Worm (Caenorhabditis elegans): ENCODE results near the gene cox-6B.
A peak's percentile ranks its signal among the peaks of the same experiment; 100 is the strongest.

cox-6B gene

ce11 chrIII:2805084-2805483 lies 105.6 kb downstream of the cox-6B start, which contains the start of gene Y71H2AM.3 (continued):
- TF ChIP-seq hif-1 (tag; optimal IDR thresholded peaks at IDR 0.05) (no peak), Y75B8A.6 (GFP tag; IDR thresholded peaks at IDR 0.05) (no peak), ceh-32 (tag; optimal IDR thresholded peaks at IDR 0.05; ENCODE audit: poor library complexity) (no peak), fkh-10 (GFP tag; optimal IDR thresholded peaks at IDR 0.05) (no peak), nhr-6 (tag; optimal IDR thresholded peaks at IDR 0.05) (peak; percentile 8), nhr-28 (tag; optimal IDR thresholded peaks at IDR 0.05) (no peak), lin-29 (GFP tag; IDR thresholded peaks at IDR 0.05) (no peak), rbr-2 (tag; optimal IDR thresholded peaks at IDR 0.05) (peak; percentile 14), attf-4 (tag; optimal IDR thresholded peaks at IDR 0.05) (no peak), nhr-111 (GFP tag; optimal IDR thresholded peaks at IDR 0.05) (no peak), madf-9 (GFP tag; conservative IDR thresholded peaks at IDR 0.05) (no peak), Y48G9A.11 (GFP tag; IDR thresholded peaks at IDR 0.05) (no peak), pha-4 (GFP tag; IDR thresholded peaks at IDR 0.05) (no peak), pha-4 (tag; optimal IDR thresholded peaks at IDR 0.05) (no peak), spr-1 (tag; optimal IDR thresholded peaks at IDR 0.05) (no peak), spr-3 (GFP tag; optimal IDR thresholded peaks at IDR 0.05) (no peak), ceh-82 (tag; optimal IDR thresholded peaks at IDR 0.05) (no peak), unc-62 (GFP tag; optimal IDR thresholded peaks at IDR 0.05 in 1 of 2) (peak in 1 of 2 experiments; percentile 45), unc-62 (tag; optimal IDR thresholded peaks at IDR 0.05) (no peak), lin-38 (GFP tag; IDR thresholded peaks at IDR 0.05) (peak; percentile 95), gei-8 (GFP tag; optimal IDR thresholded peaks at IDR 0.05) (no peak), lin-39 (tag; optimal IDR thresholded peaks at IDR 0.05) (no peak), F49E8.2 (tag; optimal IDR thresholded peaks at IDR 0.05; ENCODE audit: borderline replicate concordance) (no peak), daf-8 (GFP tag; IDR thresholded peaks at IDR 0.05) (no peak), nhr-76 (tag; optimal IDR thresholded peaks at IDR 0.05) (no peak)

DNA sequence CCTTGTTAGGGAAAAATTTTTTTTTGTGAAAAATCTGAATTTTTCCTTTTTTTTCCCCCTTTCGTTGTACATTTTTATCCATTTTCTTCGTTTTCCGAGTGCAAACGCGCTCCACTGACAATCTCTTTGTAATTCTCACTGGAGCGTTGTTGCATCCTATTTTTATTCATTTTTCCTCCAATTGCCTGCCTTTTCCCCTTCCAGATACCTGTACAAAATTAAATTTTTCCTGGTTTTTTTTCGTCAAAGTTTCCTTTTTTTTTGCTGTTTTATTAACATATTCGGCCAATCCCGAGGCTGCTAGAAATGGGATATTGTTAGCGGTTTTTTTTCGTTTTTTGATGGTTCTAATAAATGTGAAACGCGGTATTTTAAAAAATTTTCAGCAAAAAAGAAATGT lies 111.9 kb downstream of the cox-6B start:
- TF ChIP-seq ceh-20 (GFP tag; IDR thresholded peaks at IDR 0.05) (no peak), hlh-11 (tag; optimal IDR thresholded peaks at IDR 0.05) (no peak), sdz-12 (GFP tag; optimal IDR thresholded peaks at IDR 0.05) (peak; percentile 43), lin-15B (tag; optimal IDR thresholded peaks at IDR 0.05) (no peak), ceh-44 (GFP tag; IDR thresholded peaks at IDR 0.05) (no peak), gei-8 (GFP tag; optimal IDR thresholded peaks at IDR 0.05) (peak; percentile 20), nhr-48 (tag; optimal IDR thresholded peaks at IDR 0.05) (peak; percentile 2), ctbp-1 (GFP tag; IDR thresholded peaks at IDR 0.05) (0 out of 2 replicates have a peak, but pooled peaks have one; percentile 42), nhr-111 (GFP tag; optimal IDR thresholded peaks at IDR 0.05) (peak; percentile 60), unc-130 (GFP tag; optimal IDR thresholded peaks at IDR 0.05) (peak; percentile 41), dve-1 (tag; optimal IDR thresholded peaks at IDR 0.05; ENCODE audit: insufficient read depth) (no peak), nhr-42 (GFP tag; IDR thresholded peaks at IDR 0.05) (0 out of 2 replicates have a peak, but pooled peaks have one; percentile 31), duxl-1 (tag; optimal IDR thresholded peaks at IDR 0.05; ENCODE audit: poor library complexity) (peak; percentile 53), lir-3 (tag; optimal IDR thresholded peaks at IDR 0.05) (no peak), arid-1 (GFP tag; conservative IDR thresholded peaks at IDR 0.05) (0 out of 2 replicates have a peak, but pooled peaks have one; percentile 23), F49E8.2 (tag; optimal IDR thresholded peaks at IDR 0.05; ENCODE audit: borderline replicate concordance) (peak; percentile 47), php-3 (GFP tag; IDR thresholded peaks at IDR 0.05) (no peak), daf-16 (GFP tag; optimal IDR thresholded peaks at IDR 0.05) (peak in 1 of 2 experiments; percentile 31), daf-16 (tag; optimal IDR thresholded peaks at IDR 0.05) (peak; percentile 23), saeg-2 (GFP tag; IDR thresholded peaks at IDR 0.05) (no peak), egl-43 (GFP tag; IDR thresholded peaks at IDR 0.05) (peak; percentile 40; the same call in 1 of the 2 replicates), daf-19 (GFP tag; conservative IDR thresholded peaks at IDR 0.05) (no peak), hif-1 (tag; optimal IDR thresholded peaks at IDR 0.05) (peak in 1 of 2 experiments; percentile 69), F37D6.2 (tag; optimal IDR thresholded peaks at IDR 0.05) (no peak), ama-1 (optimal IDR thresholded peaks at IDR 0.05) (peak; percentile 76), dmd-8 (GFP tag; IDR thresholded peaks at IDR 0.05) (no peak), lin-38 (GFP tag; IDR thresholded peaks at IDR 0.05) (peak; percentile 82), T20F7.1 (GFP tag; optimal IDR thresholded peaks at IDR 0.05) (peak; percentile 29), spr-3 (GFP tag; optimal IDR thresholded peaks at IDR 0.05) (peak; percentile 40), dmd-9 (GFP tag; IDR thresholded peaks at IDR 0.05) (no peak), snpc-1.2 (GFP tag; IDR thresholded peaks at IDR 0.05) (no peak), snpc-4 (tag; optimal IDR thresholded peaks at IDR 0.05) (no peak)

Measured in whole organism, L4 larva.